Worm (Caenorhabditis elegans) whole organism, late embryonic: Measurements from ENCODE around the gene T09B9.5.

ENCODE experiments used
- K02D7.2 ChIP-seq: sonication (generic microtip); optimal IDR thresholded peaks from 2 replicates; lab custom pipeline; 2017; ENCODE audit warnings: mild to moderate bottlenecking, missing genetic modification characterization, missing compliant biosample characterization
- K09A11.1 ChIP-seq: sonication (generic microtip); optimal IDR thresholded peaks from 2 replicates; lab custom pipeline; 2017; ENCODE audit warnings: antibody characterized with exemption, mild to moderate bottlenecking, missing genetic modification characterization, missing compliant biosample characterization; ENCODE audit not compliant: insufficient read depth
- Y22D7AL.16 ChIP-seq: sonication (generic microtip); optimal IDR thresholded peaks from 2 replicates; lab custom pipeline; 2016; ENCODE audit warnings: missing genetic modification characterization, missing compliant biosample characterization
- ceh-14 ChIP-seq: sonication (generic microtip); optimal IDR thresholded peaks from 2 replicates; lab custom pipeline; 2016; ENCODE audit warnings: missing genotype, missing genetic modification characterization, missing compliant biosample characterization
- ceh-18 ChIP-seq: sonication (generic microtip); optimal IDR thresholded peaks from 2 replicates; lab custom pipeline; 2016; ENCODE audit warnings: missing genetic modification characterization, missing compliant biosample characterization
- ceh-19 ChIP-seq: fragments of 200-800 bp; sonication (Bioruptor generic); optimal IDR thresholded peaks from 2 replicates; lab custom pipeline; 2018; ENCODE audit warnings: mild to moderate bottlenecking, missing genetic modification characterization, missing compliant biosample characterization
- ceh-24 ChIP-seq: sonication (generic microtip); optimal IDR thresholded peaks from 2 replicates; lab custom pipeline; 2016; ENCODE audit warnings: mild to moderate bottlenecking, missing genetic modification characterization, missing compliant biosample characterization
- ceh-30 ChIP-seq: fragments of 150-350 bp; optimal IDR thresholded peaks from 2 replicates; lab custom pipeline; 2014; ENCODE audit warnings: missing biosample characterization, missing genetic modification characterization
- ceh-31 ChIP-seq: sonication (generic microtip); optimal IDR thresholded peaks from 2 replicates; lab custom pipeline; 2016; ENCODE audit warnings: missing genetic modification characterization, missing compliant biosample characterization
- ceh-45 ChIP-seq: fragments of 200-800 bp; sonication (Bioruptor generic); IDR thresholded peaks from 2 replicates; pipeline ENCODE4 v1.3.6; 2022; ENCODE audit warnings: missing genetic modification reagents, missing genetic modification characterization, missing compliant biosample characterization
- ceh-6 ChIP-seq: fragments of 200-800 bp; sonication (Bioruptor generic); optimal IDR thresholded peaks from 2 replicates; lab custom pipeline; 2018; ENCODE audit warnings: mild to moderate bottlenecking, missing genetic modification characterization, missing compliant biosample characterization
- dmd-4 ChIP-seq: sonication (generic microtip); optimal IDR thresholded peaks from 2 replicates; lab custom pipeline; 2016; ENCODE audit warnings: borderline replicate concordance, missing genetic modification characterization, missing compliant biosample characterization
- elt-2 ChIP-seq: sonication (generic microtip); optimal IDR thresholded peaks from 2 replicates; lab custom pipeline; 2016; ENCODE audit warnings: missing genetic modification reagents, missing genetic modification characterization, missing compliant biosample characterization
- ets-4 ChIP-seq: sonication (generic microtip); optimal IDR thresholded peaks from 2 replicates; lab custom pipeline; 2016; ENCODE audit warnings: missing genetic modification characterization, missing compliant biosample characterization
- fkh-10 ChIP-seq: fragments of 150-350 bp; optimal IDR thresholded peaks from 2 replicates; lab custom pipeline; 2014; ENCODE audit warnings: missing biosample characterization, missing genetic modification reagents, missing genetic modification characterization
- fkh-6 ChIP-seq: sonication (generic microtip); optimal IDR thresholded peaks from 2 replicates; lab custom pipeline; 2016; ENCODE audit warnings: missing genetic modification characterization, missing compliant biosample characterization
- gmeb-2 ChIP-seq: sonication (generic microtip); optimal IDR thresholded peaks from 2 replicates; lab custom pipeline; 2016; ENCODE audit warnings: missing genetic modification characterization, inconsistent platforms, missing compliant biosample characterization
- hlh-15 ChIP-seq: sonication (generic microtip); optimal IDR thresholded peaks from 2 replicates; lab custom pipeline; 2016; ENCODE audit warnings: missing genetic modification characterization, missing compliant biosample characterization
- hlh-8 ChIP-seq: sonication (generic microtip); optimal IDR thresholded peaks from 2 replicates; lab custom pipeline; 2016; ENCODE audit warnings: missing genotype, missing genetic modification characterization, missing compliant biosample characterization
- lin-11 ChIP-seq: fragments of 200-800 bp; sonication (Bioruptor generic); optimal IDR thresholded peaks from 2 replicates; lab custom pipeline; 2018; ENCODE audit warnings: mild to moderate bottlenecking, missing genetic modification characterization, missing compliant biosample characterization
- madf-2 ChIP-seq: sonication (generic microtip); optimal IDR thresholded peaks from 2 replicates; lab custom pipeline; 2017; ENCODE audit warnings: missing genetic modification characterization, missing compliant biosample characterization
- nfya-1 ChIP-seq: sonication (generic microtip); optimal IDR thresholded peaks from 2 replicates; lab custom pipeline; 2017; ENCODE audit warnings: missing genetic modification characterization, mild to moderate bottlenecking, missing compliant biosample characterization, antibody characterized with exemption, moderate library complexity
- nhr-11 ChIP-seq: fragments of 150-350 bp; optimal IDR thresholded peaks from 2 replicates; lab custom pipeline; 2014; ENCODE audit warnings: missing biosample characterization, missing genetic modification characterization
- nhr-232 ChIP-seq: sonication (generic microtip); optimal IDR thresholded peaks from 2 replicates; lab custom pipeline; 2016; ENCODE audit warnings: missing genetic modification characterization, missing compliant biosample characterization
- pag-3 ChIP-seq: sonication (generic microtip); optimal IDR thresholded peaks from 2 replicates; lab custom pipeline; 2016; ENCODE audit warnings: missing compliant biosample characterization, missing genetic modification characterization, borderline replicate concordance
- pat-9 ChIP-seq: fragments of 200-800 bp; sonication (Bioruptor generic); optimal IDR thresholded peaks from 2 replicates; lab custom pipeline; 2018; ENCODE audit warnings: mild to moderate bottlenecking, missing genetic modification characterization, moderate library complexity, missing compliant biosample characterization
- pax-1 ChIP-seq: fragments of 150-350 bp; optimal IDR thresholded peaks from 2 replicates; lab custom pipeline; 2014; ENCODE audit warnings: missing biosample characterization, missing genetic modification characterization
- pha-2 ChIP-seq: sonication (generic microtip); optimal IDR thresholded peaks from 2 replicates; lab custom pipeline; 2017; ENCODE audit warnings: mild to moderate bottlenecking, missing genetic modification characterization, missing compliant biosample characterization
- sdc-2 ChIP-seq: sonication (generic microtip); optimal IDR thresholded peaks from 2 replicates; lab custom pipeline; 2016; ENCODE audit warnings: missing genotype, missing genetic modification characterization, missing compliant biosample characterization
- sox-2 ChIP-seq: fragments of 200-800 bp; sonication (Bioruptor generic); IDR thresholded peaks from 2 replicates; pipeline ENCODE4 v1.3.6; 2022; ENCODE audit warnings: missing genetic modification reagents, missing genetic modification characterization, missing compliant biosample characterization
- syd-9 ChIP-seq: sonication (generic microtip); optimal IDR thresholded peaks from 2 replicates; lab custom pipeline; 2016; ENCODE audit warnings: mild to moderate bottlenecking, missing genetic modification characterization, moderate library complexity, missing compliant biosample characterization
- tbx-7 ChIP-seq: sonication (generic microtip); optimal IDR thresholded peaks from 2 replicates; lab custom pipeline; 2016; ENCODE audit warnings: missing genotype, missing genetic modification characterization, missing compliant biosample characterization
- ttx-3 ChIP-seq: sonication (generic microtip); optimal IDR thresholded peaks from 2 replicates; lab custom pipeline; 2016; ENCODE audit warnings: missing genetic modification reagents, missing genetic modification characterization, missing compliant biosample characterization
- unc-42 ChIP-seq: sonication (generic microtip); optimal IDR thresholded peaks from 2 replicates; lab custom pipeline; 2016; ENCODE audit warnings: missing genotype, missing genetic modification characterization, missing compliant biosample characterization
- unc-55 ChIP-seq: sonication (generic microtip); optimal IDR thresholded peaks from 2 replicates; lab custom pipeline; 2017; ENCODE audit warnings: missing biosample characterization, missing genetic modification reagents, missing genetic modification characterization
- unc-86 ChIP-seq: sonication (generic microtip); optimal IDR thresholded peaks from 2 replicates; lab custom pipeline; 2016; ENCODE audit warnings: missing genetic modification characterization, missing compliant biosample characterization
- zip-5 ChIP-seq: sonication (generic microtip); optimal IDR thresholded peaks from 2 replicates; lab custom pipeline; 2016; ENCODE audit warnings: missing genetic modification characterization, missing compliant biosample characterization
- ztf-16 ChIP-seq: sonication (generic microtip); optimal IDR thresholded peaks from 2 replicates; lab custom pipeline; 2017; ENCODE audit warnings: missing genetic modification characterization, missing compliant biosample characterization

T09B9.5 gene

ce11 chrX:9756971-9757370 is 20.6 kb upstream of the T09B9.5 start, which contains the start of gene T09B9.1:
T09B9.1 (plus strand) TSS chrX:9757271.
- no peak for TF ChIP-seq ztf-16
- no peak for TF ChIP-seq pat-9 (tag; lab: Kevin White, UChicago)
- TF ChIP-seq Y22D7AL.16: no peak
- no peak for TF ChIP-seq lin-11 (tag; lab: Kevin White, UChicago)
- no peak for TF ChIP-seq fkh-6 (tag; lab: Kevin White, UChicago)
- TF ChIP-seq K09A11.1 (tag; lab: Kevin White, UChicago): no peak
- no peak for TF ChIP-seq ceh-19 (GFP tag; lab: Kevin White, UChicago)
- TF ChIP-seq, all 69 proteins: peak for 0

- no peak for TF ChIP-seq syd-9 (tag; lab: Kevin White, UChicago)
- no peak for TF ChIP-seq elt-2 (tag; lab: Kevin White, UChicago)
- no peak for TF ChIP-seq ceh-30 (tag; lab: Kevin White, UChicago)
- TF ChIP-seq ceh-6 (GFP tag; lab: Kevin White, UChicago): no peak
- no peak for TF ChIP-seq ttx-3 (tag; lab: Kevin White, UChicago)
- no peak for TF ChIP-seq nhr-11 (tag; lab: Kevin White, UChicago)
- no peak for TF ChIP-seq pha-2 (tag; lab: Kevin White, UChicago)
- TF ChIP-seq ceh-31 (tag; lab: Kevin White, UChicago): no peak
- no peak for TF ChIP-seq tbx-7 (tag; lab: Kevin White, UChicago)
- no peak for TF ChIP-seq K02D7.2
- TF ChIP-seq lin-11 (tag; lab: Kevin White, UChicago): no peak
- TF ChIP-seq ceh-45 (GFP tag; lab: Robert Waterston, UW): no peak
- TF ChIP-seq ceh-14 (tag; lab: Kevin White, UChicago): no peak
- TF ChIP-seq nhr-232: no peak
- TF ChIP-seq ceh-18 (tag; lab: Kevin White, UChicago): no peak
- no peak for TF ChIP-seq pax-1 (tag; lab: Kevin White, UChicago)
- TF ChIP-seq ceh-24 (tag; lab: Kevin White, UChicago): no peak
- no peak for TF ChIP-seq unc-42
- TF ChIP-seq unc-55: no peak
Observed at ce11 chrX:9761266-9761665, 16.3 kb upstream of the T09B9.5 start, which contains the start of gene T09B9.3. T09B9.3 (minus strand) TSS chrX:9761366.

- TF ChIP-seq madf-2 (tag; lab: Kevin White, UChicago) (no peak), ztf-16 (no peak), ceh-19 (GFP tag; lab: Kevin White, UChicago) (no peak), ceh-45 (GFP tag; lab: Robert Waterston, UW) (no peak), pax-1 (tag; lab: Kevin White, UChicago) (no peak), hlh-15 (tag; lab: Kevin White, UChicago) (no peak), ceh-30 (tag; lab: Kevin White, UChicago) (no peak), ets-4 (tag; lab: Kevin White, UChicago) (no peak), hlh-8 (tag; lab: Kevin White, UChicago) (no peak), pat-9 (tag; lab: Kevin White, UChicago) (no peak), elt-2 (tag; lab: Kevin White, UChicago) (no peak), fkh-6 (tag; lab: Kevin White, UChicago) (no peak), nfya-1 (tag; lab: Kevin White, UChicago) (no peak), unc-55 (no peak), ceh-31 (tag; lab: Kevin White, UChicago) (no peak), K02D7.2 (no peak)
Observed at ce11 chrX:9763903-9764302, 13.7 kb upstream of the T09B9.5 start.

- TF ChIP-seq hlh-15 (tag; lab: Kevin White, UChicago): no peak
- TF ChIP-seq hlh-8 (tag; lab: Kevin White, UChicago): no peak
- TF ChIP-seq elt-2 (tag; lab: Kevin White, UChicago): no peak
- no peak for TF ChIP-seq ets-4 (tag; lab: Kevin White, UChicago)
- TF ChIP-seq unc-86 (tag; lab: Kevin White, UChicago): no peak
- TF ChIP-seq gmeb-2 (tag; lab: Kevin White, UChicago): no peak
- no peak for TF ChIP-seq dmd-4 (tag; lab: Kevin White, UChicago)
- no peak for TF ChIP-seq sox-2 (GFP tag; lab: Robert Waterston, UW)
- no peak for TF ChIP-seq pag-3 (tag; lab: Kevin White, UChicago)
- TF ChIP-seq sdc-2 (tag; lab: Kevin White, UChicago): no peak
- TF ChIP-seq zip-5 (tag; lab: Kevin White, UChicago): no peak
- no peak for TF ChIP-seq fkh-10 (GFP tag; lab: Kevin White, UChicago)
- TF ChIP-seq ceh-24 (tag; lab: Kevin White, UChicago): no peak
- TF ChIP-seq Y22D7AL.16: no peak
- TF ChIP-seq unc-42: no peak
- no peak for TF ChIP-seq K02D7.2
Observed at ce11 chrX:9764822-9765221, 12.8 kb upstream of the T09B9.5 start, which contains the start of gene slc-17.9. slc-17.9 (minus strand) TSS chrX:9764922.
